Worm (Caenorhabditis elegans): ENCODE data around the gene K01C8.2.

The K01C8.2 gene

ce11 chrII:8218266-8218665 lies 51.0 kb downstream of the K01C8.2 start:
- TF ChIP-seq hlh-8 (tag; optimal IDR thresholded peaks at IDR 0.05) (no peak), ztf-16 (tag; optimal IDR thresholded peaks at IDR 0.05) (no peak), pax-1 (tag; optimal IDR thresholded peaks at IDR 0.05) (no peak), sdc-2 (tag; optimal IDR thresholded peaks at IDR 0.05) (no peak), syd-9 (tag; optimal IDR thresholded peaks at IDR 0.05) (no peak), nfya-1 (tag; optimal IDR thresholded peaks at IDR 0.05) (no peak), pha-2 (tag; optimal IDR thresholded peaks at IDR 0.05) (no peak), ref-2 (tag; optimal IDR thresholded peaks at IDR 0.05) (no peak), fkh-6 (tag; optimal IDR thresholded peaks at IDR 0.05) (no peak), eyg-1 (tag; optimal IDR thresholded peaks at IDR 0.05) (no peak), ceh-14 (tag; optimal IDR thresholded peaks at IDR 0.05) (no peak), sox-4 (tag; optimal IDR thresholded peaks at IDR 0.05) (no peak), ceh-6 (GFP tag; optimal IDR thresholded peaks at IDR 0.05) (no peak), K02D7.2 (tag; optimal IDR thresholded peaks at IDR 0.05) (no peak), dmd-4 (tag; optimal IDR thresholded peaks at IDR 0.05; ENCODE audit: borderline replicate concordance) (no peak)

Measured in whole organism, late embryonic.